Worm (Caenorhabditis elegans): ENCODE data around the gene abce-1.

- TF ChIP-seq lsy-2 (tag; optimal IDR thresholded peaks at IDR 0.05) (no peak), ztf-11 (tag; optimal IDR thresholded peaks at IDR 0.05) (no peak), unc-62 (GFP tag; optimal IDR thresholded peaks at IDR 0.05) (no peak), nhr-76 (tag; optimal IDR thresholded peaks at IDR 0.05) (no peak), sem-2 (GFP tag; optimal IDR thresholded peaks at IDR 0.05) (no peak), ceh-43 (GFP tag; optimal IDR thresholded peaks at IDR 0.05) (no peak), unc-39 (tag; optimal IDR thresholded peaks at IDR 0.05) (no peak), nhr-237 (tag; optimal IDR thresholded peaks at IDR 0.05) (no peak), nhr-2 (tag; optimal IDR thresholded peaks at IDR 0.05) (no peak), lin-13 (tag; optimal IDR thresholded peaks at IDR 0.05) (no peak)
Observed at ce11 chrIII:13139301-13139700, 14.3 kb upstream of the abce-1 start, which contains the start of gene bre-2.
